Fruit fly (Drosophila melanogaster) whole organism, embryonic: ENCODE results near the gene CG9171.
A peak's percentile ranks its signal among the peaks of the same experiment; 100 is the strongest.

ENCODE experiments used
- CG10565 ChIP-seq: fragments of 200-800 bp; sonication (Bioruptor generic); optimal IDR thresholded peaks from 3 replicates; lab custom pipeline; 2016; ENCODE audit warnings: missing biosample characterization, mild to moderate bottlenecking, missing genetic modification characterization
- CG1233 ChIP-seq: fragments of 200-800 bp; sonication (Bioruptor generic); optimal IDR thresholded peaks from 4 replicates; lab custom pipeline; 2018; ENCODE audit warnings: missing biosample characterization, mild to moderate bottlenecking, missing genetic modification characterization
- CG14710 ChIP-seq: fragments of 200-800 bp; sonication (Bioruptor generic); optimal IDR thresholded peaks from 3 replicates; lab custom pipeline; 2019; ENCODE audit warnings: missing biosample characterization, mild to moderate bottlenecking, missing genetic modification characterization, moderate library complexity
- CG14965 ChIP-seq: fragments of 200-800 bp; sonication (Bioruptor generic); optimal IDR thresholded peaks from 2 replicates; lab custom pipeline; 2016; ENCODE audit warnings: missing biosample characterization, missing genetic modification characterization, borderline replicate concordance
- CG16813 ChIP-seq: fragments of 200-800 bp; sonication (Bioruptor generic); IDR thresholded peaks from 3 replicates; pipeline ENCODE4 v1.3.6; 2022; ENCODE audit warnings: missing biosample characterization, missing genetic modification characterization; ENCODE audit not compliant: partially characterized antibody
- CG16863 ChIP-seq: fragments of 200-800 bp; sonication (Bioruptor generic); optimal IDR thresholded peaks from 3 replicates; lab custom pipeline; 2016; ENCODE audit warnings: missing biosample characterization, missing genetic modification characterization
- CG18476 ChIP-seq: fragments of 200-800 bp; sonication (Bioruptor generic); optimal IDR thresholded peaks from 2 replicates; lab custom pipeline; 2016; ENCODE audit warnings: missing biosample characterization, mild to moderate bottlenecking, missing genetic modification characterization
- CG2120 ChIP-seq: fragments of 200-800 bp; sonication (Bioruptor generic); optimal IDR thresholded peaks from 3 replicates; lab custom pipeline; 2016; ENCODE audit warnings: missing biosample characterization, missing genetic modification characterization
- CG31365 ChIP-seq: fragments of 200-800 bp; sonication (Bioruptor generic); optimal IDR thresholded peaks from 2 replicates; lab custom pipeline; 2018; ENCODE audit warnings: missing biosample characterization, mild to moderate bottlenecking, missing genetic modification characterization
- CG31388 ChIP-seq: fragments of 200-800 bp; sonication (Bioruptor generic); optimal IDR thresholded peaks from 2 replicates; lab custom pipeline; 2016; ENCODE audit warnings: missing biosample characterization, missing genetic modification characterization
- CG42726 ChIP-seq: fragments of 200-800 bp; sonication (Bioruptor generic); IDR thresholded peaks from 2 replicates; pipeline ENCODE4 v1.3.6; 2022; ENCODE audit warnings: missing biosample characterization, missing genetic modification characterization; ENCODE audit not compliant: partially characterized antibody
- CG4328 ChIP-seq: fragments of 200-800 bp; sonication (Bioruptor generic); optimal IDR thresholded peaks from 3 replicates; lab custom pipeline; 2017; ENCODE audit warnings: missing biosample characterization, missing genetic modification reagents, missing genetic modification characterization
- CG4404 ChIP-seq: fragments of 200-800 bp; sonication (Bioruptor generic); IDR thresholded peaks from 2 replicates; pipeline ENCODE4 v1.3.6; 2022; ENCODE audit warnings: missing biosample characterization, missing genetic modification characterization
- CG4617 ChIP-seq: fragments of 200-800 bp; sonication (Bioruptor generic); optimal IDR thresholded peaks from 3 replicates; lab custom pipeline; 2016; ENCODE audit warnings: missing biosample characterization, missing genetic modification characterization, borderline replicate concordance
- CG4730 ChIP-seq: fragments of 200-800 bp; sonication (Bioruptor generic); IDR thresholded peaks from 2 replicates; pipeline ENCODE4 v1.3.6; 2022; ENCODE audit warnings: missing biosample characterization, missing genetic modification characterization
- CG7556 ChIP-seq: fragments of 200-800 bp; sonication (Bioruptor generic); optimal IDR thresholded peaks from 2 replicates; lab custom pipeline; 2017; ENCODE audit warnings: missing biosample characterization, mild to moderate bottlenecking, missing genetic modification characterization
- CG8089 ChIP-seq: fragments of 200-800 bp; sonication (Bioruptor generic); optimal IDR thresholded peaks from 3 replicates; lab custom pipeline; 2016; ENCODE audit warnings: missing biosample characterization, missing genetic modification characterization
- CG8944 ChIP-seq: fragments of 200-800 bp; sonication (Bioruptor generic); optimal IDR thresholded peaks from 3 replicates; lab custom pipeline; 2016; ENCODE audit warnings: missing biosample characterization, missing genetic modification characterization
- CTCF ChIP-seq: fragments of 200-800 bp; sonication (Bioruptor generic); optimal IDR thresholded peaks from 2 replicates; lab custom pipeline; 2017; ENCODE audit warnings: missing biosample characterization, mild to moderate bottlenecking, missing genetic modification characterization, moderate library complexity
- D19B ChIP-seq: fragments of 200-800 bp; sonication (Bioruptor generic); optimal IDR thresholded peaks from 2 replicates; lab custom pipeline; 2017; ENCODE audit warnings: missing biosample characterization, mild to moderate bottlenecking, missing genetic modification characterization
- Gsc ChIP-seq: fragments of 200-800 bp; sonication (Bioruptor generic); IDR thresholded peaks from 2 replicates; pipeline ENCODE4 v1.3.6; 2022; ENCODE audit warnings: missing biosample characterization, missing genetic modification characterization
- H2.0 ChIP-seq: fragments of 200-800 bp; sonication (Bioruptor generic); IDR thresholded peaks from 2 replicates; pipeline ENCODE4 v1.3.6; 2022; ENCODE audit warnings: missing biosample characterization, missing genetic modification characterization
- Side ChIP-seq: fragments of 200-800 bp; sonication (Bioruptor generic); optimal IDR thresholded peaks from 2 replicates; lab custom pipeline; 2016; ENCODE audit warnings: missing biosample characterization, missing genetic modification characterization
- Spps ChIP-seq: fragments of 200-800 bp; sonication (Bioruptor generic); optimal IDR thresholded peaks from 2 replicates; lab custom pipeline; 2018; ENCODE audit warnings: missing biosample characterization, mild to moderate bottlenecking, missing genetic modification characterization
- chinmo ChIP-seq: fragments of 200-800 bp; sonication (Bioruptor generic); IDR thresholded peaks from 4 replicates; pipeline ENCODE4 v1.3.6; 2022; ENCODE audit warnings: missing biosample characterization, missing genetic modification characterization; ENCODE audit not compliant: partially characterized antibody
- crc ChIP-seq: fragments of 200-800 bp; sonication (Bioruptor generic); optimal IDR thresholded peaks from 2 replicates; lab custom pipeline; 2016; ENCODE audit warnings: missing biosample characterization, missing genetic modification characterization
- dmrt11E ChIP-seq: fragments of 200-800 bp; sonication (Bioruptor generic); optimal IDR thresholded peaks from 3 replicates; lab custom pipeline; 2018; ENCODE audit warnings: missing biosample characterization, mild to moderate bottlenecking, missing genetic modification characterization, moderate library complexity
- emc ChIP-seq: fragments of 200-800 bp; sonication (Bioruptor generic); optimal IDR thresholded peaks from 2 replicates; lab custom pipeline; 2016; ENCODE audit warnings: missing biosample characterization, missing genetic modification characterization
- fu2 ChIP-seq: fragments of 200-800 bp; sonication (Bioruptor generic); optimal IDR thresholded peaks from 2 replicates; lab custom pipeline; 2016; ENCODE audit warnings: missing biosample characterization, missing genetic modification characterization
- hkb ChIP-seq, 2 experiments: fragments of 200-800 bp in 1 of 2; fragments of >200 bp in 1 of 2; sonication (Bioruptor generic) in 1 of 2; IDR thresholded peaks in 1 of 2; optimal IDR thresholded peaks in 1 of 2; 2 replicates each; pipeline versions ENCODE4 v1.3.6 to Lab custom; 2017 to 2022; ENCODE audit warnings: missing biosample characterization in 1 of 2, missing genetic modification characterization in 1 of 2
- inv ChIP-seq: fragments of 200-800 bp; sonication (Bioruptor generic); IDR thresholded peaks from 2 replicates; pipeline ENCODE4 v1.3.6; 2022; ENCODE audit warnings: missing biosample characterization, missing genetic modification characterization; ENCODE audit not compliant: partially characterized antibody
- jumu ChIP-seq: fragments of 200-800 bp; sonication (Bioruptor generic); optimal IDR thresholded peaks from 3 replicates; lab custom pipeline; 2016; ENCODE audit warnings: missing biosample characterization, missing genetic modification characterization
- lab ChIP-seq: fragments of 200-800 bp; sonication (Bioruptor generic); optimal IDR thresholded peaks from 3 replicates; lab custom pipeline; 2017; ENCODE audit warnings: missing biosample characterization, missing genetic modification characterization, mild to moderate bottlenecking, moderate library complexity, missing genetic modification reagents
- lbe ChIP-seq: fragments of 200-800 bp; sonication (Bioruptor generic); optimal IDR thresholded peaks from 2 replicates; lab custom pipeline; 2016; ENCODE audit warnings: missing biosample characterization, mild to moderate bottlenecking, missing genetic modification characterization
- lola ChIP-seq, 3 experiments: fragments of >200 bp in 2 of 3; fragments of 200-800 bp in 1 of 3; sonication (Bioruptor generic) in 1 of 3; optimal IDR thresholded peaks; 2 replicates each; lab custom pipeline; 2017 to 2019; ENCODE audit warnings: missing biosample characterization in 3 of 3, missing genetic modification characterization in 3 of 3, mild to moderate bottlenecking in 1 of 3, moderate library complexity in 1 of 3
- lov ChIP-seq, 2 experiments: fragments of 200-800 bp in 1 of 2; fragments of >200 bp in 1 of 2; sonication (Bioruptor generic) in 1 of 2; IDR thresholded peaks in 1 of 2; optimal IDR thresholded peaks in 1 of 2; 2 replicates in 1 of 2; 3 replicates in 1 of 2; pipeline versions ENCODE4 v1.3.6 to Lab custom; 2017 to 2022; ENCODE audit warnings: missing biosample characterization in 1 of 2, missing genetic modification characterization in 1 of 2
- mirr ChIP-seq: fragments of 200-800 bp; sonication (Bioruptor generic); optimal IDR thresholded peaks from 3 replicates; lab custom pipeline; 2018; ENCODE audit warnings: missing biosample characterization, mild to moderate bottlenecking, missing genetic modification characterization
- nau ChIP-seq: fragments of 200-800 bp; sonication (Bioruptor generic); optimal IDR thresholded peaks from 3 replicates; lab custom pipeline; 2017; ENCODE audit warnings: missing biosample characterization, mild to moderate bottlenecking, missing genetic modification characterization, missing genetic modification reagents
- nom ChIP-seq: fragments of 200-800 bp; sonication (Bioruptor generic); optimal IDR thresholded peaks from 2 replicates; lab custom pipeline; 2017; ENCODE audit warnings: missing biosample characterization, missing genetic modification characterization, mild to moderate bottlenecking, moderate library complexity, missing genetic modification reagents
- odd ChIP-seq: fragments of 200-800 bp; sonication (Bioruptor generic); optimal IDR thresholded peaks from 2 replicates; lab custom pipeline; 2017; ENCODE audit warnings: missing biosample characterization, mild to moderate bottlenecking, missing genetic modification characterization
- pan ChIP-seq, 4 experiments: fragments of >200 bp in 3 of 4; fragments of 200-800 bp in 1 of 4; sonication (Bioruptor generic) in 1 of 4; optimal IDR thresholded peaks in 3 of 4; IDR thresholded peaks in 1 of 4; 2 replicates each; pipeline versions ENCODE4 v1.3.6 to Lab custom; 2017 to 2022; ENCODE audit warnings: missing biosample characterization in 2 of 4, missing genetic modification characterization in 2 of 4, mixed read lengths in 1 of 4
- pzg ChIP-seq: fragments of 200-800 bp; sonication (Bioruptor generic); optimal IDR thresholded peaks from 3 replicates; lab custom pipeline; 2018; ENCODE audit warnings: missing biosample characterization, mild to moderate bottlenecking, missing genetic modification characterization, moderate library complexity
- repo ChIP-seq: fragments of 200-800 bp; sonication (Bioruptor generic); optimal IDR thresholded peaks from 2 replicates; lab custom pipeline; 2016; ENCODE audit warnings: missing biosample characterization, missing genetic modification characterization
- rib ChIP-seq: fragments of 200-800 bp; sonication (Bioruptor generic); IDR thresholded peaks from 2 replicates; pipeline ENCODE4 v1.3.6; 2022; ENCODE audit warnings: missing biosample characterization, missing genetic modification characterization
- scrt ChIP-seq: fragments of 200-800 bp; sonication (Bioruptor generic); optimal IDR thresholded peaks from 2 replicates; lab custom pipeline; 2018; ENCODE audit warnings: missing biosample characterization, mild to moderate bottlenecking, missing genetic modification characterization, moderate library complexity
- sob ChIP-seq: fragments of 200-800 bp; sonication (Bioruptor generic); IDR thresholded peaks from 2 replicates; pipeline ENCODE4 v1.3.6; 2022; ENCODE audit warnings: missing biosample characterization, missing genetic modification characterization
- tap ChIP-seq: fragments of 200-800 bp; optimal IDR thresholded peaks from 3 replicates; lab custom pipeline; 2019; ENCODE audit warnings: missing biosample characterization, mild to moderate bottlenecking, missing genetic modification characterization, moderate library complexity
- ttk ChIP-seq: fragments of 200-800 bp; sonication (Bioruptor generic); IDR thresholded peaks from 2 replicates; pipeline ENCODE4 v2.1.2; 2022; ENCODE audit warnings: missing biosample characterization, missing genetic modification characterization
- zf30C ChIP-seq: fragments of 200-800 bp; sonication (Bioruptor generic); optimal IDR thresholded peaks from 3 replicates; lab custom pipeline; 2018; ENCODE audit warnings: missing biosample characterization, mild to moderate bottlenecking, missing genetic modification characterization

CG9171 gene

DNA sequence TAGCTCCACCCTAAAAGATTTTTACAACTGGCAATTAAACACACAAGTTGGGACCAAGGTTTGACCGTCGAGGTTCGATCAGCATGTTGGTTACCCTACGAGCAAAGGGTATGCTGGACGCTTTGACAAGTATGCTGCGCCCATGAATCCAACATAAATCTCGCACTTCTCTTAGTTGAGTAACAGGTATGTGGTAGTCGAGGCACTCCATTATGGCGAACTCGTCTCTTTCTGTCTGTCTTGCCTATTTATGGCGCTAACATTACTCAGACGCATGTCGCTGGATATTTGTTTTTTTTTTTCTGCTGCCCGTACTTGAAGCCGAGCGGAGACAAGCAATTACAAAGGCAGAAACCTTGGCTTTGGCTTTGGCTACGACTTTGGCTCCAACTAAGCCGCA is 18.9 kb downstream of the CG9171 start (continued):
- no peak for TF ChIP-seq CG10565 (GFP tag; lab: Kevin White, UChicago)
- no peak for TF ChIP-seq odd (GFP tag; lab: Kevin White, UChicago)
- no peak for TF ChIP-seq Spps (tag; lab: Kevin White, UChicago)
- no peak for TF ChIP-seq fu2 (GFP tag; lab: Kevin White, UChicago)
- no peak for TF ChIP-seq CG8089 (GFP tag; lab: Kevin White, UChicago)
- TF ChIP-seq CG31365 (tag; lab: Kevin White, UChicago) = no peak
- TF ChIP-seq CG4404 (GFP tag; lab: Robert Waterston, UW) = no peak
- TF ChIP-seq sob = 0 out of 2 replicates have a peak, but pooled peaks have one; percentile 21
- TF ChIP-seq tap = no peak
- TF ChIP-seq Gsc (GFP tag; lab: Robert Waterston, UW) = no peak
- TF ChIP-seq CG31388 (GFP tag; lab: Kevin White, UChicago) = no peak
- TF ChIP-seq inv = peak; percentile 54; the same call in 1 of the 2 replicates
- TF ChIP-seq emc (GFP tag; lab: Kevin White, UChicago) = no peak
- TF ChIP-seq ttk = no peak
- no peak for TF ChIP-seq zf30C (GFP tag; lab: Kevin White, UChicago)
- no peak for TF ChIP-seq pan (optimal IDR thresholded peaks at IDR 0.05; lab: Kevin White, UChicago)
- peak in 1 of 2 experiments; percentile 42 for TF ChIP-seq pan (GFP tag; optimal IDR thresholded peaks at IDR 0.05 in 1 of 2, IDR thresholded peaks at IDR 0.05 in 1 of 2)
- no peak for TF ChIP-seq nau (GFP tag; lab: Kevin White, UChicago)
- no peak for TF ChIP-seq CG7556 (GFP tag; lab: Kevin White, UChicago)
- TF ChIP-seq CG16863 (GFP tag; lab: Kevin White, UChicago) = no peak
- TF ChIP-seq CG14710 (tag; lab: Kevin White, UChicago) = no peak
- TF ChIP-seq rib (GFP tag; lab: Robert Waterston, UW) = no peak
- TF ChIP-seq repo (GFP tag; lab: Kevin White, UChicago) = no peak
- TF ChIP-seq nom = no peak
- peak; percentile 15 for TF ChIP-seq mirr (GFP tag; lab: Kevin White, UChicago)
- no peak for TF ChIP-seq CG8944 (GFP tag; lab: Kevin White, UChicago)
- TF ChIP-seq scrt = no peak
- TF ChIP-seq CTCF (GFP tag; lab: Kevin White, UChicago) = no peak
- no peak for TF ChIP-seq CG4730 (GFP tag; lab: Robert Waterston, UW)
- TF ChIP-seq CG18476 = no peak
- TF ChIP-seq Side (GFP tag; lab: Kevin White, UChicago) = no peak
- 0 out of 2 replicates have a peak, but pooled peaks have one; percentile 34 for TF ChIP-seq H2.0 (GFP tag; lab: Robert Waterston, UW)
- no peak for TF ChIP-seq CG4617 (GFP tag; lab: Kevin White, UChicago)
- TF ChIP-seq lab (GFP tag; lab: Kevin White, UChicago) = peak; percentile 39
- TF ChIP-seq CG4328 = no peak
- TF ChIP-seq CG16813 (GFP tag; lab: Robert Waterston, UW) = peak; percentile 72
- no peak for TF ChIP-seq pzg (GFP tag; lab: Kevin White, UChicago)
- no peak for TF ChIP-seq hkb (optimal IDR thresholded peaks at IDR 0.05; lab: Kevin White, UChicago)
- no peak for TF ChIP-seq hkb (GFP tag; IDR thresholded peaks at IDR 0.05; lab: Robert Waterston, UW)
- TF ChIP-seq CG42726 = no peak
- TF ChIP-seq D19B (GFP tag; lab: Kevin White, UChicago) = peak; percentile 83
- peak; percentile 31 for TF ChIP-seq jumu (GFP tag; lab: Kevin White, UChicago)
- no peak for TF ChIP-seq lbe (GFP tag; lab: Kevin White, UChicago)
- no peak for TF ChIP-seq crc (GFP tag; lab: Kevin White, UChicago)
- TF ChIP-seq CG14965 (GFP tag; lab: Kevin White, UChicago) = no peak
- TF ChIP-seq CG2120 (GFP tag; lab: Kevin White, UChicago) = peak; percentile 12
- no peak for TF ChIP-seq lov (optimal IDR thresholded peaks at IDR 0.05; lab: Kevin White, UChicago)
- no peak for TF ChIP-seq lov (GFP tag; IDR thresholded peaks at IDR 0.05; lab: Robert Waterston, UW)
- no peak for TF ChIP-seq dmrt11E
- no peak for TF ChIP-seq lola (GFP tag; optimal IDR thresholded peaks at IDR 0.05; lab: Kevin White, UChicago)
- TF ChIP-seq CG1233 (GFP tag; lab: Kevin White, UChicago) = no peak
- TF ChIP-seq chinmo (GFP tag; lab: Robert Waterston, UW) = 0 out of 4 replicates have a peak, but pooled peaks have one; percentile 64
